Worm (Caenorhabditis elegans) whole organism, late embryonic: Measurements from ENCODE around the gene C06E7.2.

Source experiments
- ceh-45 ChIP-seq: fragments of 200-800 bp; sonication (Bioruptor generic); IDR thresholded peaks from 2 replicates; pipeline ENCODE4 v1.3.6; 2022; ENCODE audit warnings: missing genetic modification reagents, missing genetic modification characterization, missing compliant biosample characterization
- eyg-1 ChIP-seq: sonication (generic microtip); optimal IDR thresholded peaks from 2 replicates; lab custom pipeline; 2016; ENCODE audit warnings: missing genotype, missing genetic modification characterization, missing compliant biosample characterization
- fax-1 ChIP-seq: sonication (generic microtip); optimal IDR thresholded peaks from 2 replicates; lab custom pipeline; 2016; ENCODE audit warnings: missing genotype, missing genetic modification characterization, missing compliant biosample characterization
- fkh-10 ChIP-seq: fragments of 150-350 bp; optimal IDR thresholded peaks from 2 replicates; lab custom pipeline; 2014; ENCODE audit warnings: missing biosample characterization, missing genetic modification reagents, missing genetic modification characterization
- pqm-1 ChIP-seq: sonication (generic microtip); optimal IDR thresholded peaks from 2 replicates; lab custom pipeline; 2016; ENCODE audit warnings: missing genetic modification characterization, missing compliant biosample characterization
- rnt-1 ChIP-seq: sonication (generic microtip); optimal IDR thresholded peaks from 2 replicates; lab custom pipeline; 2016; ENCODE audit warnings: missing genetic modification characterization, missing compliant biosample characterization
- tbx-2 ChIP-seq: sonication (generic microtip); optimal IDR thresholded peaks from 2 replicates; lab custom pipeline; 2016; ENCODE audit warnings: missing genetic modification characterization, missing compliant biosample characterization

ce11 chrIV:5811079-5811622, 28.1 kb upstream of the C06E7.2 start:
- TF ChIP-seq tbx-2 (tag; lab: Kevin White, UChicago) (no peak), eyg-1 (tag; lab: Kevin White, UChicago) (no peak), fkh-10 (no peak), fax-1 (no peak), rnt-1 (no peak), ceh-45 (GFP tag; lab: Robert Waterston, UW) (no peak), pqm-1 (no peak)
